Fruit fly (Drosophila melanogaster): Measurements from ENCODE around the gene CG14218.
A peak's percentile ranks its signal among the peaks of the same experiment; 100 is the strongest.

CG14218 gene

dm6 chrX:19613473-19613872, 31.7 kb upstream of the CG14218 start (continued):
- peak; percentile 17 for TF ChIP-seq CG9437 (GFP tag; optimal IDR thresholded peaks at IDR 0.05)
- TF ChIP-seq slp2 (GFP tag; optimal IDR thresholded peaks at IDR 0.05): no peak
- TF ChIP-seq Atf6 (GFP tag; IDR thresholded peaks at IDR 0.05): peak; percentile 38; the same call in 1 of the 2 replicates
- peak; percentile 74 for TF ChIP-seq Dref (GFP tag; IDR thresholded peaks at IDR 0.05)
- peak; percentile 60; the same call in 1 of the 3 replicates for TF ChIP-seq gce (GFP tag; IDR thresholded peaks at IDR 0.05)
- peak; percentile 52 for TF ChIP-seq CG18011 (GFP tag; optimal IDR thresholded peaks at IDR 0.05)
- no peak for TF ChIP-seq Taf1 (GFP tag; IDR thresholded peaks at IDR 0.05)
- TF ChIP-seq CG14441 (GFP tag; IDR thresholded peaks at IDR 0.05): no peak
- no peak for TF ChIP-seq CG4617 (GFP tag; optimal IDR thresholded peaks at IDR 0.05; ENCODE audit: borderline replicate concordance)
- TF ChIP-seq CG12236 (GFP tag; optimal IDR thresholded peaks at IDR 0.05): peak; percentile 20
- peak; percentile 40 for TF ChIP-seq CG10431 (GFP tag; optimal IDR thresholded peaks at IDR 0.05)
- peak; percentile 35 for TF ChIP-seq CG13624 (GFP tag; optimal IDR thresholded peaks at IDR 0.05)
- no peak for TF ChIP-seq tup (GFP tag; optimal IDR thresholded peaks at IDR 0.05)
- peak; percentile 31 for TF ChIP-seq phol (tag; optimal IDR thresholded peaks at IDR 0.05)
- TF ChIP-seq HLH3B (GFP tag; IDR thresholded peaks at IDR 0.05): peak; percentile 40; the same call in 1 of the 2 replicates
- peak; percentile 65 for TF ChIP-seq CG4328 (GFP tag; optimal IDR thresholded peaks at IDR 0.05)
- TF ChIP-seq E2f2 (GFP tag; IDR thresholded peaks at IDR 0.05): peak; percentile 83
- TF ChIP-seq CG13424 (tag; optimal IDR thresholded peaks at IDR 0.05): peak; percentile 20
- TF ChIP-seq CG10274 (GFP tag; optimal IDR thresholded peaks at IDR 0.05): peak; percentile 1
- no peak for TF ChIP-seq cas (GFP tag; IDR thresholded peaks at IDR 0.05)
- TF ChIP-seq Hand (GFP tag; optimal IDR thresholded peaks at IDR 0.05): peak; percentile 35
- TF ChIP-seq CG8359 (GFP tag; optimal IDR thresholded peaks at IDR 0.05; ENCODE audit: borderline replicate concordance): no peak
- TF ChIP-seq Fer3 (tag; optimal IDR thresholded peaks at IDR 0.05): peak; percentile 68
- TF ChIP-seq chm (GFP tag; IDR thresholded peaks at IDR 0.05): peak; percentile 74
- peak; percentile 90 for TF ChIP-seq Med (GFP tag)
- TF ChIP-seq CG13296 (GFP tag; optimal IDR thresholded peaks at IDR 0.05): peak; percentile 85
- TF ChIP-seq fu2 (GFP tag; optimal IDR thresholded peaks at IDR 0.05): no peak
- peak; percentile 55 for TF ChIP-seq CG2875 (GFP tag; optimal IDR thresholded peaks at IDR 0.05)
- TF ChIP-seq CG7987 (GFP tag; optimal IDR thresholded peaks at IDR 0.05): peak; percentile 91
- peak; percentile 44; the same call in 1 of the 2 replicates for TF ChIP-seq CG1024 (GFP tag; IDR thresholded peaks at IDR 0.05)
- peak; percentile 40 for TF ChIP-seq lbe (GFP tag; optimal IDR thresholded peaks at IDR 0.05)
- TF ChIP-seq Chrac-16 (GFP tag; optimal IDR thresholded peaks at IDR 0.05): no peak
- peak; percentile 17 for TF ChIP-seq her (GFP tag; optimal IDR thresholded peaks at IDR 0.05)
- TF ChIP-seq crp (GFP tag; optimal IDR thresholded peaks at IDR 0.05): peak; percentile 28 to 89
- TF ChIP-seq pnt (GFP tag; optimal IDR thresholded peaks at IDR 0.05): no peak
- TF ChIP-seq Pdp1 (GFP tag; optimal IDR thresholded peaks at IDR 0.05): peak in 1 of 2 experiments; percentile 39
- no peak for TF ChIP-seq da (GFP tag; optimal IDR thresholded peaks at IDR 0.05)
- no peak for TF ChIP-seq sc (optimal IDR thresholded peaks at IDR 0.05)
- TF ChIP-seq sc (GFP tag; optimal IDR thresholded peaks at IDR 0.05): no peak
- TF ChIP-seq insv (GFP tag; optimal IDR thresholded peaks at IDR 0.05): peak in 1 of 2 experiments; percentile 37
- TF ChIP-seq unc-4 (GFP tag; IDR thresholded peaks at IDR 0.05; ENCODE audit: partially characterized antibody): peak; percentile 56
- TF ChIP-seq amos (GFP tag; IDR thresholded peaks at IDR 0.05; ENCODE audit: partially characterized antibody): peak; percentile 34; the same call in 1 of the 2 replicates
- TF ChIP-seq Vsx1 (GFP tag; optimal IDR thresholded peaks at IDR 0.05): no peak
- TF ChIP-seq Dip3 (GFP tag; optimal IDR thresholded peaks at IDR 0.05): no peak
- peak; percentile 8 for TF ChIP-seq CG8924 (tag; optimal IDR thresholded peaks at IDR 0.05)
- TF ChIP-seq B-H2 (GFP tag; optimal IDR thresholded peaks at IDR 0.05): peak; percentile 76
- peak; percentile 13 for TF ChIP-seq CG6254 (GFP tag; optimal IDR thresholded peaks at IDR 0.05)
- TF ChIP-seq NfI (GFP tag; optimal IDR thresholded peaks at IDR 0.05): peak; percentile 78
- peak; percentile 89 for TF ChIP-seq ci (GFP tag; IDR thresholded peaks at IDR 0.05)
- TF ChIP-seq CG3995 (GFP tag; optimal IDR thresholded peaks at IDR 0.05): peak; percentile 37

Data from whole organism, embryonic.